Worm (Caenorhabditis elegans) whole organism, young adult: ENCODE results near the gene rps-1.

Source experiments
- B0261.1 ChIP-seq: sonication (generic microtip); optimal IDR thresholded peaks from 2 replicates; lab custom pipeline; 2016; ENCODE audit warnings: mild to moderate bottlenecking, missing genetic modification characterization, moderate library complexity, missing compliant biosample characterization
- F22D6.2 ChIP-seq: sonication (generic microtip); optimal IDR thresholded peaks from 2 replicates; lab custom pipeline; 2016; ENCODE audit warnings: mild to moderate bottlenecking, missing genetic modification characterization, missing compliant biosample characterization
- F39B2.1 ChIP-seq: fragments of 200-800 bp; sonication (Bioruptor generic); IDR thresholded peaks from 2 replicates; pipeline ENCODE4 v1.3.6; 2022; ENCODE audit warnings: missing genetic modification reagents, missing genetic modification characterization, missing compliant biosample characterization
- F49E8.2 ChIP-seq: sonication (generic microtip); optimal IDR thresholded peaks from 3 replicates; lab custom pipeline; 2017; ENCODE audit warnings: missing genetic modification characterization, mild to moderate bottlenecking, missing compliant biosample characterization, antibody characterized with exemption, moderate library complexity; ENCODE audit not compliant: insufficient read depth
- T07F8.4 ChIP-seq: sonication (generic microtip); optimal IDR thresholded peaks from 2 replicates; lab custom pipeline; 2016; ENCODE audit warnings: mild to moderate bottlenecking, missing genetic modification characterization, moderate library complexity, missing compliant biosample characterization
- Y53F4B.3 ChIP-seq: fragments of 200-800 bp; sonication (Bioruptor generic); IDR thresholded peaks from 2 replicates; pipeline ENCODE4 v1.3.6; 2022; ENCODE audit warnings: missing genetic modification reagents, missing genetic modification characterization, missing compliant biosample characterization
- ZK185.1 ChIP-seq: sonication (generic microtip); optimal IDR thresholded peaks from 2 replicates; lab custom pipeline; 2016; ENCODE audit warnings: mild to moderate bottlenecking, missing genetic modification characterization, missing compliant biosample characterization; ENCODE audit not compliant: poor library complexity, severe bottlenecking
- akir-1 ChIP-seq: fragments of 200-800 bp; sonication (Bioruptor generic); optimal IDR thresholded peaks from 2 replicates; lab custom pipeline; 2018; ENCODE audit warnings: mild to moderate bottlenecking, missing genetic modification characterization, moderate library complexity, missing compliant biosample characterization
- ama-1 ChIP-seq, 3 experiments: fragments of 150-350 bp in 1 of 3; sonication (generic microtip) in 2 of 3; optimal IDR thresholded peaks; 2 replicates each; lab custom pipeline; 2014 to 2018; ENCODE audit warnings: missing biosample characterization in 2 of 3, missing genetic modification characterization in 2 of 3, missing genetic modification reagents in 2 of 3
- atf-7 ChIP-seq: sonication (generic microtip); optimal IDR thresholded peaks from 2 replicates; lab custom pipeline; 2017; ENCODE audit warnings: mild to moderate bottlenecking, missing genetic modification characterization, missing compliant biosample characterization
- ccch-3 ChIP-seq: fragments of 200-800 bp; sonication (Bioruptor generic); optimal IDR thresholded peaks from 2 replicates; lab custom pipeline; 2018; ENCODE audit warnings: mild to moderate bottlenecking, missing genetic modification characterization, missing compliant biosample characterization
- cebp-1 ChIP-seq, 2 experiments: fragments of 200-800 bp in 1 of 2; sonication (Bioruptor generic) in 1 of 2; sonication (generic microtip) in 1 of 2; IDR thresholded peaks in 1 of 2; optimal IDR thresholded peaks in 1 of 2; 2 replicates each; pipeline versions ENCODE4 v1.3.6 to Lab custom; 2017 to 2022; ENCODE audit warnings: missing compliant biosample characterization in 2 of 2, missing genetic modification characterization in 2 of 2, mild to moderate bottlenecking in 1 of 2, missing genetic modification reagents in 1 of 2, moderate library complexity in 1 of 2
- cebp-2 ChIP-seq: fragments of 200-800 bp; sonication (Bioruptor generic); IDR thresholded peaks from 2 replicates; pipeline ENCODE4 v1.3.6; 2022; ENCODE audit warnings: missing genetic modification characterization, missing compliant biosample characterization
- ceh-100 ChIP-seq: fragments of 200-800 bp; sonication (Bioruptor generic); IDR thresholded peaks from 2 replicates; pipeline ENCODE4 v1.3.6; 2022; ENCODE audit warnings: missing genetic modification reagents, missing genetic modification characterization, missing compliant biosample characterization
- ceh-27 ChIP-seq: fragments of 200-800 bp; sonication (Bioruptor generic); optimal IDR thresholded peaks from 2 replicates; lab custom pipeline; 2018; ENCODE audit warnings: mild to moderate bottlenecking, missing genetic modification characterization, moderate library complexity, missing compliant biosample characterization
- ceh-40 ChIP-seq: fragments of 200-800 bp; sonication (Bioruptor generic); IDR thresholded peaks from 2 replicates; pipeline ENCODE4 v1.3.6; 2022; ENCODE audit warnings: missing genetic modification characterization, missing compliant biosample characterization
- ceh-58 ChIP-seq: fragments of 200-800 bp; sonication (Bioruptor generic); IDR thresholded peaks from 2 replicates; pipeline ENCODE4 v1.3.6; 2022; ENCODE audit warnings: missing genetic modification characterization, missing compliant biosample characterization
- ceh-91 ChIP-seq: fragments of 200-800 bp; sonication (Bioruptor generic); IDR thresholded peaks from 2 replicates; pipeline ENCODE4 v1.3.6; 2022; ENCODE audit warnings: missing genetic modification reagents, missing genetic modification characterization, missing compliant biosample characterization
- die-1 ChIP-seq: sonication (generic microtip); optimal IDR thresholded peaks from 2 replicates; lab custom pipeline; 2016; ENCODE audit warnings: missing genotype, mild to moderate bottlenecking, missing genetic modification characterization, missing compliant biosample characterization
- egl-44 ChIP-seq: fragments of 200-800 bp; sonication (Bioruptor generic); IDR thresholded peaks from 2 replicates; pipeline ENCODE4 v1.3.6; 2022; ENCODE audit warnings: missing genetic modification reagents, missing genetic modification characterization, missing compliant biosample characterization
- ekl-4 ChIP-seq: fragments of 200-800 bp; sonication (Bioruptor generic); IDR thresholded peaks from 2 replicates; pipeline ENCODE4 v1.3.6; 2022; ENCODE audit warnings: missing genetic modification reagents, missing genetic modification characterization, missing compliant biosample characterization
- ets-4 ChIP-seq: fragments of 200-800 bp; sonication (Bioruptor generic); optimal IDR thresholded peaks from 2 replicates; lab custom pipeline; 2018; ENCODE audit warnings: mild to moderate bottlenecking, missing genetic modification characterization, missing compliant biosample characterization
- hlh-12 ChIP-seq: sonication (generic microtip); optimal IDR thresholded peaks from 2 replicates; lab custom pipeline; 2016; ENCODE audit warnings: missing genetic modification characterization, missing compliant biosample characterization
- hlh-26 ChIP-seq: fragments of 200-800 bp; sonication (Bioruptor generic); conservative IDR thresholded peaks from 2 replicates; pipeline ENCODE4 v1.3.6; 2022; ENCODE audit warnings: missing genetic modification reagents, missing genetic modification characterization, missing compliant biosample characterization
- hmg-1.2 ChIP-seq: fragments of 200-800 bp; sonication (Bioruptor generic); IDR thresholded peaks from 2 replicates; pipeline ENCODE4 v1.3.6; 2022; ENCODE audit warnings: missing genetic modification reagents, missing genetic modification characterization, missing compliant biosample characterization
- lin-35 ChIP-seq, 3 experiments: fragments of 150-350 bp in 2 of 3; sonication (generic microtip) in 1 of 3; optimal IDR thresholded peaks; 2 replicates each; lab custom pipeline; 2014 to 2018; ENCODE audit warnings: missing biosample characterization in 3 of 3, missing genetic modification characterization in 3 of 3, missing genetic modification reagents in 3 of 3
- madf-3 ChIP-seq: fragments of 200-800 bp; sonication (Bioruptor generic); IDR thresholded peaks from 2 replicates; pipeline ENCODE4 v1.3.6; 2022; ENCODE audit warnings: missing genetic modification reagents, missing genetic modification characterization, missing compliant biosample characterization
- nhr-27 ChIP-seq: fragments of 200-800 bp; sonication (Bioruptor generic); optimal IDR thresholded peaks from 2 replicates; lab custom pipeline; 2018; ENCODE audit warnings: mild to moderate bottlenecking, missing genetic modification characterization, moderate library complexity, missing compliant biosample characterization
- nhr-80 ChIP-seq: sonication (generic microtip); optimal IDR thresholded peaks from 2 replicates; lab custom pipeline; 2016; ENCODE audit warnings: missing genetic modification characterization, missing compliant biosample characterization
- pha-4 ChIP-seq: fragments of 150-350 bp; sonication (generic microtip); optimal IDR thresholded peaks from 2 replicates; lab custom pipeline; 2014; ENCODE audit warnings: missing biosample characterization, missing genetic modification reagents, missing genetic modification characterization
- rpc-1 ChIP-seq, 2 experiments: fragments of 150-350 bp in 1 of 2; sonication (generic microtip) in 1 of 2; optimal IDR thresholded peaks; 2 replicates each; lab custom pipeline; 2014 to 2018; ENCODE audit warnings: missing biosample characterization in 1 of 2, missing genetic modification characterization in 1 of 2, missing genetic modification reagents in 1 of 2, missing genotype in 1 of 2
- snpc-4 ChIP-seq, 5 experiments: fragments of 150-350 bp in 1 of 5; sonication (generic microtip) in 4 of 5; optimal IDR thresholded peaks; 2 replicates each; lab custom pipeline; 2014 to 2018; ENCODE audit warnings: missing genetic modification characterization in 5 of 5, missing biosample characterization in 3 of 5, antibody characterized with exemption in 2 of 5, mild to moderate bottlenecking in 2 of 5, missing compliant biosample characterization in 2 of 5, missing genotype in 2 of 5, moderate library complexity in 2 of 5, missing genetic modification reagents in 1 of 5
- somi-1 ChIP-seq: fragments of 200-800 bp; sonication (Bioruptor generic); optimal IDR thresholded peaks from 2 replicates; lab custom pipeline; 2018; ENCODE audit warnings: mild to moderate bottlenecking, missing genetic modification characterization, missing compliant biosample characterization
- unc-130 ChIP-seq: sonication (generic microtip); optimal IDR thresholded peaks from 2 replicates; lab custom pipeline; 2016; ENCODE audit warnings: missing genetic modification reagents, missing genetic modification characterization, missing compliant biosample characterization
- unc-62 ChIP-seq: fragments of 150-350 bp; optimal IDR thresholded peaks from 2 replicates; lab custom pipeline; 2014; ENCODE audit warnings: missing biosample characterization, missing genetic modification reagents, missing genetic modification characterization
- xnd-1 ChIP-seq: sonication (generic microtip); optimal IDR thresholded peaks from 2 replicates; lab custom pipeline; 2016; ENCODE audit warnings: missing genotype, missing genetic modification reagents, missing genetic modification characterization, missing compliant biosample characterization
- ztf-18 ChIP-seq: sonication (generic microtip); optimal IDR thresholded peaks from 2 replicates; lab custom pipeline; 2016; ENCODE audit warnings: missing genotype, mild to moderate bottlenecking, missing genetic modification characterization, missing compliant biosample characterization
- ztf-22 ChIP-seq: fragments of 200-800 bp; sonication (Bioruptor generic); optimal IDR thresholded peaks from 2 replicates; lab custom pipeline; 2018; ENCODE audit warnings: mild to moderate bottlenecking, missing genetic modification characterization, moderate library complexity, missing compliant biosample characterization
- ztf-25 ChIP-seq: fragments of 200-800 bp; sonication (Bioruptor generic); IDR thresholded peaks from 2 replicates; pipeline ENCODE4 v1.3.6; 2022; ENCODE audit warnings: missing genetic modification reagents, missing genetic modification characterization, missing compliant biosample characterization
- ztf-28 ChIP-seq: fragments of 200-800 bp; sonication (Bioruptor generic); IDR thresholded peaks from 2 replicates; pipeline ENCODE4 v1.3.6; 2022; ENCODE audit warnings: missing genetic modification reagents, missing genetic modification characterization, missing compliant biosample characterization
- ztf-3 ChIP-seq: fragments of 200-800 bp; sonication (Bioruptor generic); optimal IDR thresholded peaks from 2 replicates; lab custom pipeline; 2018; ENCODE audit warnings: mild to moderate bottlenecking, missing genetic modification characterization, missing compliant biosample characterization
- ztf-6 ChIP-seq: fragments of 200-800 bp; sonication (Bioruptor generic); IDR thresholded peaks from 2 replicates; pipeline ENCODE4 v1.3.6; 2022; ENCODE audit warnings: missing genetic modification reagents, missing genetic modification characterization, missing compliant biosample characterization

rps-1 gene

ce11 chrIII:4468390-4468789 is 7.3 kb upstream of the rps-1 start:
- TF ChIP-seq nhr-80 (tag; lab: Kevin White, UChicago) (peak; percentile 72), ama-1 (optimal IDR thresholded peaks at IDR 0.05; lab: Kevin White, UChicago) (no peak), ama-1 (GFP tag; optimal IDR thresholded peaks at IDR 0.05; lab: Kevin White, UChicago) (no peak), unc-62 (GFP tag; lab: Kevin White, UChicago) (no peak), nhr-27 (tag; lab: Kevin White, UChicago) (no peak), ztf-6 (GFP tag; lab: Robert Waterston, UW) (no peak)

- TF ChIP-seq madf-3 (no peak), ceh-58 (no peak), B0261.1 (no peak), Y53F4B.3 (GFP tag; lab: Robert Waterston, UW) (no peak), cebp-2 (GFP tag; lab: Robert Waterston, UW) (no peak), ztf-18 (no peak), hmg-1.2 (no peak), ceh-100 (GFP tag; lab: Robert Waterston, UW) (no peak), ccch-3 (no peak), ztf-3 (GFP tag; lab: Kevin White, UChicago) (no peak), xnd-1 (no peak), lin-35 (GFP tag; optimal IDR thresholded peaks at IDR 0.05; lab: Kevin White, UChicago) (no peak)
Measured at ce11 chrIII:4468812-4469211, 6.9 kb upstream of the rps-1 start, which contains the start of gene mstr-2. Gene mstr-2, plus strand, starts transcription at chrIII:4469112.

ce11 chrIII:4470793-4471192 is 4.9 kb upstream of the rps-1 start:
- peak; percentile 73 for TF ChIP-seq unc-130
- peak; percentile 72 for TF ChIP-seq atf-7 (tag; lab: Kevin White, UChicago)
- peak; percentile 67 for TF ChIP-seq ceh-27 (GFP tag; lab: Kevin White, UChicago)
- TF ChIP-seq pha-4 (tag; lab: Kevin White, UChicago) = no peak
- 0 out of 2 replicates have a peak, but pooled peaks have one; percentile 20 for TF ChIP-seq ceh-91 (GFP tag; lab: Robert Waterston, UW)
- no peak for TF ChIP-seq F22D6.2
- TF ChIP-seq nhr-27 (tag; lab: Kevin White, UChicago) = peak; percentile 42
- no peak for TF ChIP-seq snpc-4 (GFP tag; optimal IDR thresholded peaks at IDR 0.05; lab: Kevin White, UChicago)
- TF ChIP-seq snpc-4 (tag; optimal IDR thresholded peaks at IDR 0.05; lab: Kevin White, UChicago) = peak in 3 of 4 experiments; percentile 67 to 77 (median 75)
- TF ChIP-seq somi-1 (GFP tag; lab: Kevin White, UChicago) = peak; percentile 58
- TF ChIP-seq ZK185.1 (tag; lab: Kevin White, UChicago) = peak; percentile 90
- peak; percentile 75 for TF ChIP-seq F49E8.2
- TF ChIP-seq cebp-1 (GFP tag; IDR thresholded peaks at IDR 0.05; lab: Robert Waterston, UW) = no peak
- TF ChIP-seq cebp-1 (tag; optimal IDR thresholded peaks at IDR 0.05; lab: Kevin White, UChicago) = peak; percentile 72
- peak; percentile 93 for TF ChIP-seq B0261.1
- 0 out of 2 replicates have a peak, but pooled peaks have one; percentile 62 for TF ChIP-seq madf-3
- TF ChIP-seq rpc-1 (optimal IDR thresholded peaks at IDR 0.05; lab: Kevin White, UChicago) = peak; percentile 89
- TF ChIP-seq rpc-1 (tag; optimal IDR thresholded peaks at IDR 0.05; lab: Kevin White, UChicago) = peak; percentile 90
- peak; percentile 82; the same call in 1 of the 2 replicates for TF ChIP-seq egl-44
- no peak for TF ChIP-seq hlh-26 (GFP tag; lab: Robert Waterston, UW)
- no peak for TF ChIP-seq F39B2.1 (GFP tag; lab: Robert Waterston, UW)
- TF ChIP-seq T07F8.4 = peak; percentile 53
- peak; percentile 61 for TF ChIP-seq ceh-100 (GFP tag; lab: Robert Waterston, UW)
- peak; percentile 45; the same call in 1 of the 2 replicates for TF ChIP-seq Y53F4B.3 (GFP tag; lab: Robert Waterston, UW)
- no peak for TF ChIP-seq akir-1 (GFP tag; lab: Kevin White, UChicago)
- no peak for TF ChIP-seq ets-4 (GFP tag; lab: Kevin White, UChicago)
- 0 out of 2 replicates have a peak, but pooled peaks have one; percentile 53 for TF ChIP-seq ztf-28 (GFP tag; lab: Robert Waterston, UW)
- TF ChIP-seq ztf-25 (GFP tag; lab: Robert Waterston, UW) = peak; percentile 67; the same call in 1 of the 2 replicates
- TF ChIP-seq hlh-12 (tag; lab: Kevin White, UChicago) = no peak
- peak; percentile 48 for TF ChIP-seq ztf-22 (GFP tag; lab: Kevin White, UChicago)
- peak; percentile 80 for TF ChIP-seq die-1 (tag; lab: Kevin White, UChicago)
- peak; percentile 50; the same call in 1 of the 2 replicates for TF ChIP-seq ekl-4 (GFP tag; lab: Robert Waterston, UW)
- TF ChIP-seq ceh-40 (GFP tag; lab: Robert Waterston, UW) = 0 out of 2 replicates have a peak, but pooled peaks have one; percentile 57
